Worm (Caenorhabditis elegans): ENCODE data around the gene nhr-258.

DNA sequence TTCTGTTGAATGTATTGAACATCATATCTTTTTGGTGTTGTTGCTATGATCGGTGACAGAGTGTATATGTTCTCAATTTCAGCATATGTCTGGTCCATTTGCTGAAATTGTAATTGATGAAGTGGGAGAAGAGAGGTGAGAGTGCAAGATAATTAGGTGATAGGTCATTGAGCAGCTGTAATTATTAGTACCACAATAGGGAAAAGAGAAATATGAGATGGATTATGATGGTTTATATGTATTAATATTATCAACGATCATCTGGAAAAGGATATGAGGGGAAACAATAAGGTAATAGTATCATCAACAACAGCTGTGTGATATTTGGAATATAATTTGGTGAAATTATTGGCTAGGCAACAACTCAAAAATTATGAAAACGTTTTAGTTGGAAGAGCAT, 32.4 kb upstream of the nhr-258 start, which contains the start of gene Y42H9B.3:
- TF ChIP-seq ama-1 (optimal IDR thresholded peaks at IDR 0.05) = no peak
- no peak for TF ChIP-seq tbx-37 (GFP tag; conservative IDR thresholded peaks at IDR 0.05)
